Worm (Caenorhabditis elegans) whole organism, early embryonic: ENCODE results near the gene F56D6.22.

ENCODE experiments used
- B0310.2 ChIP-seq: sonication (generic microtip); optimal IDR thresholded peaks from 2 replicates; lab custom pipeline; 2016; ENCODE audit warnings: mild to moderate bottlenecking, missing genetic modification characterization, missing compliant biosample characterization
- F13C5.2 ChIP-seq: sonication (generic microtip); optimal IDR thresholded peaks from 2 replicates; lab custom pipeline; 2017; ENCODE audit warnings: mild to moderate bottlenecking, missing genetic modification characterization, inconsistent platforms, missing compliant biosample characterization
- aly-1 ChIP-seq: sonication (generic microtip); optimal IDR thresholded peaks from 2 replicates; lab custom pipeline; 2016; ENCODE audit warnings: missing genetic modification characterization, missing compliant biosample characterization
- ama-1 ChIP-seq: fragments of 150-350 bp; optimal IDR thresholded peaks from 2 replicates; lab custom pipeline; 2014
- ceh-13 ChIP-seq: fragments of 200-800 bp; sonication (Bioruptor generic); optimal IDR thresholded peaks from 2 replicates; lab custom pipeline; 2018; ENCODE audit warnings: mild to moderate bottlenecking, missing genetic modification characterization, missing compliant biosample characterization
- ceh-36 ChIP-seq: sonication (generic microtip); optimal IDR thresholded peaks from 2 replicates; lab custom pipeline; 2016; ENCODE audit warnings: missing genetic modification characterization, inconsistent platforms, missing compliant biosample characterization
- ets-7 ChIP-seq: sonication (generic microtip); optimal IDR thresholded peaks from 2 replicates; lab custom pipeline; 2016; ENCODE audit warnings: missing genotype, missing genetic modification characterization, missing compliant biosample characterization
- flt-1 ChIP-seq: fragments of 200-800 bp; sonication (Bioruptor generic); IDR thresholded peaks from 2 replicates; pipeline ENCODE4 v1.3.6; 2022; ENCODE audit warnings: missing genetic modification characterization, missing compliant biosample characterization
- hmbx-1 ChIP-seq: sonication (generic microtip); optimal IDR thresholded peaks from 2 replicates; lab custom pipeline; 2016; ENCODE audit warnings: mild to moderate bottlenecking, missing genetic modification characterization, missing compliant biosample characterization
- hmg-4 ChIP-seq: fragments of 200-800 bp; sonication (Bioruptor generic); optimal IDR thresholded peaks from 2 replicates; lab custom pipeline; 2018; ENCODE audit warnings: mild to moderate bottlenecking, missing genetic modification characterization, missing compliant biosample characterization
- hnd-1 ChIP-seq: sonication (generic microtip); optimal IDR thresholded peaks from 2 replicates; lab custom pipeline; 2016; ENCODE audit warnings: missing genetic modification characterization, missing compliant biosample characterization
- pes-1 ChIP-seq: fragments of 200-800 bp; sonication (Bioruptor generic); IDR thresholded peaks from 2 replicates; pipeline ENCODE4 v1.3.6; 2022; ENCODE audit warnings: missing genetic modification reagents, missing genetic modification characterization, missing compliant biosample characterization
- scrt-1 ChIP-seq: fragments of 200-800 bp; sonication (Bioruptor generic); IDR thresholded peaks from 2 replicates; pipeline ENCODE4 v1.3.6; 2022; ENCODE audit warnings: missing genetic modification characterization, missing compliant biosample characterization
- sea-1 ChIP-seq: fragments of 200-800 bp; sonication (Bioruptor generic); conservative IDR thresholded peaks from 2 replicates; pipeline ENCODE4 v1.3.6; 2022; ENCODE audit warnings: missing genetic modification characterization, missing compliant biosample characterization
- tbx-11 ChIP-seq: fragments of 200-800 bp; sonication (Bioruptor generic); IDR thresholded peaks from 2 replicates; pipeline ENCODE4 v1.3.6; 2022; ENCODE audit warnings: missing genetic modification characterization, missing compliant biosample characterization
- tbx-37 ChIP-seq: fragments of 200-800 bp; sonication (Bioruptor generic); conservative IDR thresholded peaks from 2 replicates; pipeline ENCODE4 v1.3.6; 2022; ENCODE audit warnings: missing genetic modification reagents, missing genetic modification characterization, missing compliant biosample characterization
- tra-4 ChIP-seq: sonication (generic microtip); optimal IDR thresholded peaks from 2 replicates; lab custom pipeline; 2017; ENCODE audit warnings: missing genetic modification characterization, missing compliant biosample characterization

F56D6.22 gene

ce11 chrIV:3862948-3863347 lies 44.5 kb downstream of the F56D6.22 start:
- TF ChIP-seq ets-7 (tag; lab: Kevin White, UChicago) (no peak), F13C5.2 (tag; lab: Kevin White, UChicago) (no peak), tbx-11 (GFP tag; lab: Robert Waterston, UW) (no peak), sea-1 (GFP tag; lab: Robert Waterston, UW) (no peak), flt-1 (no peak), B0310.2 (no peak), pes-1 (GFP tag; lab: Robert Waterston, UW) (no peak), ceh-36 (no peak), scrt-1 (GFP tag; lab: Robert Waterston, UW) (no peak), aly-1 (tag; lab: Kevin White, UChicago) (no peak), tra-4 (tag; lab: Kevin White, UChicago) (no peak), hmg-4 (GFP tag; lab: Kevin White, UChicago) (no peak), tbx-37 (GFP tag; lab: Robert Waterston, UW) (no peak)

ce11 chrIV:3860419-3860818 lies 47.0 kb downstream of the F56D6.22 start:
- no peak for TF ChIP-seq scrt-1 (GFP tag; lab: Robert Waterston, UW)
- no peak for TF ChIP-seq flt-1
- TF ChIP-seq tbx-11 (GFP tag; lab: Robert Waterston, UW), result no peak

- TF ChIP-seq pes-1 (GFP tag; lab: Robert Waterston, UW) (no peak), ceh-36 (no peak), aly-1 (tag; lab: Kevin White, UChicago) (no peak), F13C5.2 (tag; lab: Kevin White, UChicago) (no peak), hmg-4 (GFP tag; lab: Kevin White, UChicago) (no peak), tra-4 (tag; lab: Kevin White, UChicago) (no peak), hmbx-1 (no peak), ama-1 (no peak), tbx-11 (GFP tag; lab: Robert Waterston, UW) (no peak), hnd-1 (no peak), sea-1 (GFP tag; lab: Robert Waterston, UW) (no peak)
Measured at ce11 chrIV:3859552-3859951, 47.9 kb downstream of the F56D6.22 start.

ce11 chrIV:3857999-3858552 lies 49.3 kb downstream of the F56D6.22 start:
- TF ChIP-seq scrt-1 (GFP tag; lab: Robert Waterston, UW) (no peak), hnd-1 (no peak), aly-1 (tag; lab: Kevin White, UChicago) (no peak), ceh-13 (GFP tag; lab: Kevin White, UChicago) (no peak), ets-7 (tag; lab: Kevin White, UChicago) (no peak), F13C5.2 (tag; lab: Kevin White, UChicago) (no peak), ama-1 (no peak), hmg-4 (GFP tag; lab: Kevin White, UChicago) (no peak), sea-1 (GFP tag; lab: Robert Waterston, UW) (no peak), tra-4 (tag; lab: Kevin White, UChicago) (no peak), ceh-36 (no peak), hmbx-1 (no peak), flt-1 (no peak), B0310.2 (no peak)
